Fruit fly (Drosophila melanogaster) whole organism, embryonic: ENCODE measurements around the gene ssp5.

Experiments
- Blimp-1 ChIP-seq: fragments of 200-800 bp; sonication (Bioruptor generic); optimal IDR thresholded peaks from 3 replicates; lab custom pipeline; 2018; ENCODE audit warnings: missing biosample characterization, missing genetic modification characterization, mild to moderate bottlenecking, moderate library complexity, missing genetic modification reagents
- CG10267 ChIP-seq: fragments of 200-800 bp; sonication (Bioruptor generic); optimal IDR thresholded peaks from 2 replicates; lab custom pipeline; 2018; ENCODE audit warnings: missing biosample characterization, mild to moderate bottlenecking, missing genetic modification characterization, moderate library complexity
- CG10959 ChIP-seq: fragments of 200-800 bp; sonication (Bioruptor generic); IDR thresholded peaks from 2 replicates; pipeline ENCODE4 v1.3.6; 2022; ENCODE audit warnings: missing biosample characterization, missing genetic modification characterization
- CG11093 ChIP-seq: fragments of 200-800 bp; sonication (Bioruptor generic); IDR thresholded peaks from 3 replicates; pipeline ENCODE4 v1.3.6; 2022; ENCODE audit warnings: missing biosample characterization, missing genetic modification characterization
- CG15011 ChIP-seq: fragments of 200-800 bp; sonication (Bioruptor generic); optimal IDR thresholded peaks from 3 replicates; lab custom pipeline; 2018; ENCODE audit warnings: missing biosample characterization, mild to moderate bottlenecking, missing genetic modification characterization
- CG1529 ChIP-seq: fragments of 200-800 bp; sonication (Bioruptor generic); optimal IDR thresholded peaks from 3 replicates; lab custom pipeline; 2018; ENCODE audit warnings: missing biosample characterization, missing genetic modification characterization
- CG15514 ChIP-seq: fragments of 200-800 bp; sonication (Bioruptor generic); optimal IDR thresholded peaks from 3 replicates; lab custom pipeline; 2017; ENCODE audit warnings: missing biosample characterization, missing genetic modification characterization, mild to moderate bottlenecking, moderate library complexity, missing genetic modification reagents
- CG16779 ChIP-seq: fragments of 200-800 bp; sonication (Bioruptor generic); IDR thresholded peaks from 2 replicates; pipeline ENCODE4 v1.3.6; 2022; ENCODE audit warnings: missing biosample characterization, missing genetic modification characterization
- CG16863 ChIP-seq: fragments of 200-800 bp; sonication (Bioruptor generic); optimal IDR thresholded peaks from 3 replicates; lab custom pipeline; 2016; ENCODE audit warnings: missing biosample characterization, missing genetic modification characterization
- CG17385 ChIP-seq: fragments of 200-800 bp; sonication (Bioruptor generic); optimal IDR thresholded peaks from 3 replicates; lab custom pipeline; 2018; ENCODE audit warnings: missing biosample characterization, mild to moderate bottlenecking, missing genetic modification characterization
- CG17912 ChIP-seq: fragments of 200-800 bp; sonication (Bioruptor generic); optimal IDR thresholded peaks from 2 replicates; lab custom pipeline; 2018; ENCODE audit warnings: missing biosample characterization, mild to moderate bottlenecking, missing genetic modification characterization
- CG1792 ChIP-seq: fragments of 200-800 bp; sonication (Bioruptor generic); optimal IDR thresholded peaks from 2 replicates; lab custom pipeline; 2016; ENCODE audit warnings: missing biosample characterization, missing genetic modification characterization
- CG2678 ChIP-seq: fragments of 200-800 bp; sonication (Bioruptor generic); optimal IDR thresholded peaks from 3 replicates; lab custom pipeline; 2019; ENCODE audit warnings: missing biosample characterization, mild to moderate bottlenecking, missing genetic modification characterization, moderate library complexity
- CG31441 ChIP-seq: fragments of 200-800 bp; sonication (Bioruptor generic); IDR thresholded peaks from 2 replicates; pipeline ENCODE4 v1.3.6; 2022; ENCODE audit warnings: missing biosample characterization, missing genetic modification characterization
- CG4328 ChIP-seq: fragments of 200-800 bp; sonication (Bioruptor generic); optimal IDR thresholded peaks from 3 replicates; lab custom pipeline; 2017; ENCODE audit warnings: missing biosample characterization, missing genetic modification reagents, missing genetic modification characterization
- CG43689 ChIP-seq: fragments of 200-800 bp; sonication (Bioruptor generic); IDR thresholded peaks from 2 replicates; pipeline ENCODE4 v1.3.6; 2022; ENCODE audit warnings: missing biosample characterization, missing genetic modification characterization
- CG5953 ChIP-seq: fragments of 200-800 bp; sonication (Bioruptor generic); IDR thresholded peaks from 2 replicates; pipeline ENCODE4 v1.3.6; 2022; ENCODE audit warnings: missing biosample characterization, missing genetic modification characterization
- CG6175 ChIP-seq: fragments of 200-800 bp; sonication (Bioruptor generic); IDR thresholded peaks from 3 replicates; pipeline ENCODE4 v1.3.6; 2022; ENCODE audit warnings: missing biosample characterization, missing genetic modification characterization
- CG6683 ChIP-seq: fragments of 200-800 bp; sonication (Bioruptor generic); optimal IDR thresholded peaks from 2 replicates; lab custom pipeline; 2017; ENCODE audit warnings: missing biosample characterization, mild to moderate bottlenecking, missing genetic modification characterization, missing genetic modification reagents
- CG8281 ChIP-seq: fragments of 200-800 bp; sonication (Bioruptor generic); optimal IDR thresholded peaks from 2 replicates; lab custom pipeline; 2018; ENCODE audit warnings: missing biosample characterization, mild to moderate bottlenecking, missing genetic modification characterization, moderate library complexity
- CG8924 ChIP-seq: fragments of 200-800 bp; optimal IDR thresholded peaks from 3 replicates; lab custom pipeline; 2019; ENCODE audit warnings: missing biosample characterization, mild to moderate bottlenecking, missing genetic modification characterization, moderate library complexity
- Camta ChIP-seq: fragments of 200-800 bp; sonication (Bioruptor generic); optimal IDR thresholded peaks from 2 replicates; lab custom pipeline; 2016; ENCODE audit warnings: missing biosample characterization, missing genetic modification characterization
- Chrac-16 ChIP-seq: fragments of 200-800 bp; sonication (Bioruptor generic); optimal IDR thresholded peaks from 3 replicates; lab custom pipeline; 2016; ENCODE audit warnings: missing biosample characterization, missing genetic modification characterization
- Dbx ChIP-seq: fragments of 200-800 bp; sonication (Bioruptor generic); IDR thresholded peaks from 3 replicates; pipeline ENCODE4 v1.3.6; 2022; ENCODE audit warnings: missing biosample characterization, missing genetic modification characterization
- Deaf1 ChIP-seq: fragments of 200-800 bp; optimal IDR thresholded peaks from 3 replicates; lab custom pipeline; 2019; ENCODE audit warnings: missing biosample characterization, mild to moderate bottlenecking, missing genetic modification characterization, moderate library complexity
- Dref ChIP-seq: fragments of 200-800 bp; sonication (Bioruptor generic); IDR thresholded peaks from 2 replicates; pipeline ENCODE4 v1.3.6; 2022; ENCODE audit warnings: missing biosample characterization, missing genetic modification characterization
- E2f2 ChIP-seq: fragments of 200-800 bp; sonication (Bioruptor generic); IDR thresholded peaks from 2 replicates; pipeline ENCODE4 v1.3.6; 2022; ENCODE audit warnings: missing biosample characterization, missing genetic modification characterization
- HmgD ChIP-seq: fragments of 200-800 bp; sonication (Bioruptor generic); optimal IDR thresholded peaks from 3 replicates; lab custom pipeline; 2016; ENCODE audit warnings: missing biosample characterization, missing genetic modification characterization
- Hr78 ChIP-seq, 2 experiments: fragments of 200-800 bp in 1 of 2; fragments of >200 bp in 1 of 2; sonication (Bioruptor generic) in 1 of 2; optimal IDR thresholded peaks; 2 replicates each; lab custom pipeline; 2017 to 2019; ENCODE audit warnings: missing biosample characterization in 2 of 2, missing genetic modification characterization in 2 of 2, mild to moderate bottlenecking in 1 of 2, moderate library complexity in 1 of 2
- Hsf ChIP-seq: fragments of 200-800 bp; sonication (Bioruptor generic); optimal IDR thresholded peaks from 3 replicates; lab custom pipeline; 2016; ENCODE audit warnings: missing biosample characterization, missing genetic modification characterization
- Myb ChIP-seq: fragments of 200-800 bp; sonication (Bioruptor generic); optimal IDR thresholded peaks from 2 replicates; lab custom pipeline; 2016; ENCODE audit warnings: missing biosample characterization, missing genetic modification characterization
- Nf-YC ChIP-seq: fragments of 200-800 bp; optimal IDR thresholded peaks from 3 replicates; lab custom pipeline; 2019; ENCODE audit warnings: missing biosample characterization, mild to moderate bottlenecking, missing genetic modification characterization, moderate library complexity
- Side ChIP-seq: fragments of 200-800 bp; sonication (Bioruptor generic); optimal IDR thresholded peaks from 2 replicates; lab custom pipeline; 2016; ENCODE audit warnings: missing biosample characterization, missing genetic modification characterization
- Trl ChIP-seq, 3 experiments: fragments of >200 bp in 2 of 3; fragments of 200-800 bp in 1 of 3; sonication (Bioruptor generic) in 1 of 3; optimal IDR thresholded peaks; 2 replicates in 1 of 3; 3 replicates in 2 of 3; lab custom pipeline; 2016 to 2017; ENCODE audit warnings: missing biosample characterization in 1 of 3, missing genetic modification characterization in 1 of 3
- Xrp1 ChIP-seq: fragments of 200-800 bp; sonication (Bioruptor generic); IDR thresholded peaks from 2 replicates; pipeline ENCODE4 v1.3.6; 2022; ENCODE audit warnings: missing biosample characterization, missing genetic modification characterization
- ap ChIP-seq: fragments of 200-800 bp; sonication (Bioruptor generic); IDR thresholded peaks from 2 replicates; pipeline ENCODE4 v1.3.6; 2022; ENCODE audit warnings: missing biosample characterization, missing genetic modification characterization
- ash1 ChIP-seq: fragments of 200-800 bp; sonication (Bioruptor generic); optimal IDR thresholded peaks from 2 replicates; lab custom pipeline; 2018; ENCODE audit warnings: missing biosample characterization, mild to moderate bottlenecking, missing genetic modification characterization
- bcd ChIP-seq: fragments of 200-800 bp; sonication (Bioruptor generic); optimal IDR thresholded peaks from 2 replicates; lab custom pipeline; 2017; ENCODE audit warnings: missing biosample characterization, mild to moderate bottlenecking, missing genetic modification characterization
- corto ChIP-seq: fragments of 200-800 bp; sonication (Bioruptor generic); optimal IDR thresholded peaks from 2 replicates; lab custom pipeline; 2016; ENCODE audit warnings: missing biosample characterization, mild to moderate bottlenecking, missing genetic modification characterization, moderate library complexity
- da ChIP-seq: fragments of 200-800 bp; sonication (Bioruptor generic); optimal IDR thresholded peaks from 2 replicates; lab custom pipeline; 2016; ENCODE audit warnings: missing biosample characterization, missing genetic modification characterization
- danr ChIP-seq: fragments of 200-800 bp; sonication (Bioruptor generic); IDR thresholded peaks from 2 replicates; pipeline ENCODE4 v1.3.6; 2022; ENCODE audit warnings: missing biosample characterization, missing genetic modification characterization
- dpn ChIP-seq, 2 experiments: fragments of 200-800 bp; sonication (Bioruptor generic); optimal IDR thresholded peaks; 3 replicates each; lab custom pipeline; 2016; ENCODE audit warnings: missing biosample characterization in 2 of 2, missing genetic modification characterization in 2 of 2
- emc ChIP-seq: fragments of 200-800 bp; sonication (Bioruptor generic); optimal IDR thresholded peaks from 2 replicates; lab custom pipeline; 2016; ENCODE audit warnings: missing biosample characterization, missing genetic modification characterization
- fd64A ChIP-seq: fragments of 200-800 bp; sonication (Bioruptor generic); optimal IDR thresholded peaks from 3 replicates; lab custom pipeline; 2018; ENCODE audit warnings: missing biosample characterization, mild to moderate bottlenecking, missing genetic modification characterization
- psq ChIP-seq: fragments of 200-800 bp; sonication (Bioruptor generic); optimal IDR thresholded peaks from 2 replicates; lab custom pipeline; 2017; ENCODE audit warnings: missing biosample characterization, missing genetic modification characterization
- scrt ChIP-seq: fragments of 200-800 bp; sonication (Bioruptor generic); optimal IDR thresholded peaks from 2 replicates; lab custom pipeline; 2018; ENCODE audit warnings: missing biosample characterization, mild to moderate bottlenecking, missing genetic modification characterization, moderate library complexity
- shn ChIP-seq: fragments of 200-800 bp; sonication (Bioruptor generic); optimal IDR thresholded peaks from 3 replicates; lab custom pipeline; 2016; ENCODE audit warnings: missing biosample characterization, missing genetic modification characterization
- sim ChIP-seq: fragments of 200-800 bp; sonication (Bioruptor generic); IDR thresholded peaks from 2 replicates; pipeline ENCODE4 v1.3.6; 2022; ENCODE audit warnings: missing biosample characterization, missing genetic modification characterization
- twi ChIP-seq: fragments of 200-800 bp; optimal IDR thresholded peaks from 2 replicates; lab custom pipeline; 2019; ENCODE audit warnings: missing biosample characterization, mild to moderate bottlenecking, missing genetic modification characterization, moderate library complexity
- wek ChIP-seq: fragments of 200-800 bp; sonication (Bioruptor generic); optimal IDR thresholded peaks from 3 replicates; lab custom pipeline; 2018; ENCODE audit warnings: missing biosample characterization, mild to moderate bottlenecking, missing genetic modification characterization, moderate library complexity
- zf30C ChIP-seq: fragments of 200-800 bp; sonication (Bioruptor generic); optimal IDR thresholded peaks from 3 replicates; lab custom pipeline; 2018; ENCODE audit warnings: missing biosample characterization, mild to moderate bottlenecking, missing genetic modification characterization

Gene ssp5

DNA sequence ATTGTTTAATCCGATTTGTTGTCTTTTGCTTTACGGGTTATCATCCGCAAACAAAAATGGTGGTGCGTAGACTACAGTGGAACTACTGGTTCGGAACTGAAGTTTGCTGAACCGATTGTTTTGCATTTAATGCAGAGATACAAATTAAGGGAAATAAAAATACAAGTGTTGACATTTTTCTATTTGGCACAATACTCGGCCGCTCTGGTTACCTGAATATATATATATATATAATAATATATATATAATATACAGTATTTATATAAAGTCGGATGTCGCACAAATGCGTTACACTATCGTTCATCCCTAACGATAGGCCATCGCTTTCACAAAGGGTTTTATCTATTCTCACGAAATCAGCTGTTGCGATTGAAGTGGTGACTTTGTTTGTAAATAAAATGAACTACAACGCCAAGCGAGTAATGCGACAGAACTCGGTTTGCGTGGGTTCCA is 16.1 kb upstream of the ssp5 start, which contains the start of the genes DCAF12 and Spt3 (continued):
- TF ChIP-seq Chrac-16 (GFP tag; lab: Kevin White, UChicago) (peak; percentile 35), shn (GFP tag; lab: Kevin White, UChicago) (no peak), CG15011 (GFP tag; lab: Kevin White, UChicago) (no peak), Camta (GFP tag; lab: Kevin White, UChicago) (no peak), E2f2 (GFP tag; lab: Robert Waterston, UW) (no peak), danr (GFP tag; lab: Robert Waterston, UW) (no peak), Dbx (GFP tag; lab: Robert Waterston, UW) (peak; percentile 49; the same call in 1 of the 3 replicates), Dref (0 out of 2 replicates have a peak, but pooled peaks have one; percentile 25), CG10267 (peak; percentile 70), CG1529 (GFP tag; lab: Kevin White, UChicago) (no peak), Xrp1 (GFP tag; lab: Robert Waterston, UW) (peak; percentile 70), CG16779 (no peak), CG17912 (GFP tag; lab: Kevin White, UChicago) (no peak), CG6175 (GFP tag; lab: Robert Waterston, UW) (no peak), Nf-YC (no peak), ash1 (GFP tag; lab: Kevin White, UChicago) (no peak), psq (peak; percentile 1), CG2678 (tag; lab: Kevin White, UChicago) (no peak), CG5953 (GFP tag; lab: Robert Waterston, UW) (no peak), Hsf (no peak), CG8924 (tag; lab: Kevin White, UChicago) (peak; percentile 77), corto (GFP tag; lab: Kevin White, UChicago) (no peak), Deaf1 (tag; lab: Kevin White, UChicago) (peak; percentile 36), ap (GFP tag; lab: Robert Waterston, UW) (no peak), wek (GFP tag; lab: Kevin White, UChicago) (no peak), Hr78 (GFP tag; optimal IDR thresholded peaks at IDR 0.05; lab: Kevin White, UChicago) (no peak), zf30C (no peak), CG11093 (GFP tag; lab: Robert Waterston, UW) (no peak; the same call in 2 of the 3 replicates), CG17385 (GFP tag; lab: Kevin White, UChicago) (no peak), emc (GFP tag; lab: Kevin White, UChicago) (no peak), Myb (GFP tag; lab: Kevin White, UChicago) (no peak), da (GFP tag; lab: Kevin White, UChicago) (no peak), CG10959 (GFP tag; lab: Robert Waterston, UW) (no peak), Trl (optimal IDR thresholded peaks at IDR 0.05; lab: Kevin White, UChicago) (no peak), Trl (GFP tag; optimal IDR thresholded peaks at IDR 0.05; lab: Kevin White, UChicago) (no peak), CG4328 (GFP tag; lab: Kevin White, UChicago) (no peak), fd64A (GFP tag; lab: Kevin White, UChicago) (no peak), Blimp-1 (GFP tag; lab: Kevin White, UChicago) (peak; percentile 48), twi (tag; lab: Kevin White, UChicago) (peak; percentile 69), sim (GFP tag; lab: Robert Waterston, UW) (no peak), Side (peak; percentile 44), scrt (GFP tag; lab: Kevin White, UChicago) (peak; percentile 44), CG15514 (peak; percentile 99), CG43689 (no peak), bcd (peak; percentile 57), CG1792 (GFP tag; lab: Kevin White, UChicago) (no peak), CG31441 (GFP tag; lab: Robert Waterston, UW) (peak; percentile 74; the same call in 1 of the 2 replicates), CG6683 (GFP tag; lab: Kevin White, UChicago) (no peak), dpn (GFP tag; optimal IDR thresholded peaks at IDR 0.05; lab: Kevin White, UChicago) (peak in 1 of 2 experiments; percentile 45), HmgD (GFP tag; lab: Kevin White, UChicago) (no peak), CG8281 (tag; lab: Kevin White, UChicago) (no peak), CG16863 (GFP tag; lab: Kevin White, UChicago) (no peak)
